Worm (Caenorhabditis elegans) whole organism, L2 larva: ENCODE results near the gene nhl-2.

Experiments used
- F13H6.1 ChIP-seq: sonication (generic microtip); optimal IDR thresholded peaks from 2 replicates; lab custom pipeline; 2016; ENCODE audit warnings: missing genetic modification characterization, missing compliant biosample characterization
- R02D3.7 ChIP-seq: fragments of 150-350 bp; optimal IDR thresholded peaks from 2 replicates; lab custom pipeline; 2014; ENCODE audit warnings: missing biosample characterization, missing genetic modification characterization
- ZK546.5 ChIP-seq: sonication (generic microtip); optimal IDR thresholded peaks from 2 replicates; lab custom pipeline; 2017; ENCODE audit warnings: missing biosample characterization, missing genetic modification characterization
- ama-1 ChIP-seq: fragments of 150-350 bp; optimal IDR thresholded peaks from 2 replicates; lab custom pipeline; 2018; ENCODE audit warnings: inconsistent platforms
- ceh-82 ChIP-seq: fragments of 150-350 bp; optimal IDR thresholded peaks from 2 replicates; lab custom pipeline; 2014; ENCODE audit warnings: missing biosample characterization, missing genetic modification characterization
- crh-2 ChIP-seq: sonication (generic microtip); optimal IDR thresholded peaks from 2 replicates; lab custom pipeline; 2017; ENCODE audit warnings: missing biosample characterization, missing genetic modification characterization
- dmd-4 ChIP-seq: sonication (generic microtip); optimal IDR thresholded peaks from 2 replicates; lab custom pipeline; 2017; ENCODE audit warnings: missing biosample characterization, missing genetic modification characterization
- egl-27 ChIP-seq: sonication (generic microtip); optimal IDR thresholded peaks from 3 replicates; lab custom pipeline; 2017; ENCODE audit warnings: missing biosample characterization, missing genetic modification reagents, missing genetic modification characterization
- elt-3 ChIP-seq: sonication (generic microtip); optimal IDR thresholded peaks from 2 replicates; lab custom pipeline; 2017; ENCODE audit warnings: missing biosample characterization, missing genetic modification characterization
- gmeb-1 ChIP-seq: fragments of 150-350 bp; optimal IDR thresholded peaks from 2 replicates; lab custom pipeline; 2014; ENCODE audit warnings: missing biosample characterization, missing genetic modification characterization
- lin-13 ChIP-seq: fragments of 150-350 bp; optimal IDR thresholded peaks from 2 replicates; lab custom pipeline; 2014; ENCODE audit warnings: missing biosample characterization, missing genetic modification reagents, missing genetic modification characterization
- lin-39 ChIP-seq: fragments of 150-350 bp; optimal IDR thresholded peaks from 2 replicates; lab custom pipeline; 2014; ENCODE audit warnings: missing biosample characterization, missing genetic modification reagents, missing genetic modification characterization
- lsy-2 ChIP-seq, 2 experiments: fragments of 150-350 bp in 1 of 2; sonication (generic microtip) in 1 of 2; optimal IDR thresholded peaks; 2 replicates each; lab custom pipeline; 2014 to 2017; ENCODE audit warnings: missing biosample characterization in 2 of 2, missing genetic modification characterization in 2 of 2
- mbf-1 ChIP-seq: sonication (generic microtip); optimal IDR thresholded peaks from 2 replicates; lab custom pipeline; 2017; ENCODE audit warnings: missing biosample characterization, missing genetic modification characterization
- mdl-1 ChIP-seq, 2 experiments: fragments of 150-350 bp in 1 of 2; sonication (generic microtip) in 1 of 2; optimal IDR thresholded peaks; 2 replicates each; lab custom pipeline; 2017; ENCODE audit warnings: missing biosample characterization in 2 of 2, missing genetic modification characterization in 2 of 2
- nhr-10 ChIP-seq: sonication (generic microtip); optimal IDR thresholded peaks from 2 replicates; lab custom pipeline; 2017; ENCODE audit warnings: missing biosample characterization, missing genetic modification characterization
- nhr-11 ChIP-seq: fragments of 150-350 bp; optimal IDR thresholded peaks from 2 replicates; lab custom pipeline; 2014; ENCODE audit warnings: missing biosample characterization, missing genetic modification characterization
- nhr-12 ChIP-seq: fragments of 150-350 bp; optimal IDR thresholded peaks from 2 replicates; lab custom pipeline; 2014; ENCODE audit warnings: missing biosample characterization, missing genetic modification characterization
- nhr-129 ChIP-seq: fragments of 150-350 bp; optimal IDR thresholded peaks from 2 replicates; lab custom pipeline; 2014; ENCODE audit warnings: missing biosample characterization, missing genetic modification characterization
- nhr-21 ChIP-seq: fragments of 150-350 bp; optimal IDR thresholded peaks from 2 replicates; lab custom pipeline; 2014; ENCODE audit warnings: missing biosample characterization, missing genetic modification characterization
- nhr-23 ChIP-seq: fragments of 150-350 bp; optimal IDR thresholded peaks from 2 replicates; lab custom pipeline; 2014; ENCODE audit warnings: missing biosample characterization, missing genetic modification reagents, missing genetic modification characterization
- nhr-237 ChIP-seq: fragments of 150-350 bp; optimal IDR thresholded peaks from 2 replicates; lab custom pipeline; 2014; ENCODE audit warnings: missing biosample characterization, missing genetic modification characterization
- nhr-6 ChIP-seq: fragments of 150-350 bp; optimal IDR thresholded peaks from 2 replicates; lab custom pipeline; 2014; ENCODE audit warnings: missing biosample characterization, missing genetic modification characterization
- sem-4 ChIP-seq: fragments of 150-350 bp; optimal IDR thresholded peaks from 2 replicates; lab custom pipeline; 2014; ENCODE audit warnings: missing biosample characterization, missing genetic modification reagents, missing genetic modification characterization
- skn-1 ChIP-seq: sonication (generic microtip); optimal IDR thresholded peaks from 2 replicates; lab custom pipeline; 2017; ENCODE audit warnings: missing biosample characterization, missing genetic modification characterization
- sma-3 ChIP-seq: sonication (generic microtip); optimal IDR thresholded peaks from 2 replicates; lab custom pipeline; 2016; ENCODE audit warnings: missing genetic modification reagents, missing genetic modification characterization, missing compliant biosample characterization
- sma-9 ChIP-seq, 2 experiments: fragments of 150-350 bp in 1 of 2; sonication (generic microtip) in 1 of 2; optimal IDR thresholded peaks; 2 replicates each; lab custom pipeline; 2014 to 2016; ENCODE audit warnings: missing genetic modification characterization in 2 of 2, mild to moderate bottlenecking in 1 of 2, missing biosample characterization in 1 of 2, missing compliant biosample characterization in 1 of 2, missing genetic modification reagents in 1 of 2, moderate library complexity in 1 of 2
- snpc-4 ChIP-seq: fragments of 150-350 bp; optimal IDR thresholded peaks from 2 replicates; lab custom pipeline; 2014; ENCODE audit warnings: missing biosample characterization, missing genetic modification characterization
- unc-55 ChIP-seq: fragments of 150-350 bp; sonication (generic microtip); optimal IDR thresholded peaks from 3 replicates; lab custom pipeline; 2014; ENCODE audit warnings: missing biosample characterization, missing genetic modification reagents, missing genetic modification characterization
- ztf-1 ChIP-seq: fragments of 200-800 bp; sonication (Bioruptor generic); conservative IDR thresholded peaks from 2 replicates; pipeline ENCODE4 v1.3.6; 2022; ENCODE audit warnings: missing genetic modification characterization, missing compliant biosample characterization
- ztf-11 ChIP-seq: sonication (generic microtip); optimal IDR thresholded peaks from 2 replicates; lab custom pipeline; 2017; ENCODE audit warnings: missing biosample characterization, missing genetic modification characterization
- ztf-4 ChIP-seq: fragments of 150-350 bp; optimal IDR thresholded peaks from 2 replicates; lab custom pipeline; 2014; ENCODE audit warnings: missing biosample characterization, missing genetic modification characterization

Gene nhl-2

DNA sequence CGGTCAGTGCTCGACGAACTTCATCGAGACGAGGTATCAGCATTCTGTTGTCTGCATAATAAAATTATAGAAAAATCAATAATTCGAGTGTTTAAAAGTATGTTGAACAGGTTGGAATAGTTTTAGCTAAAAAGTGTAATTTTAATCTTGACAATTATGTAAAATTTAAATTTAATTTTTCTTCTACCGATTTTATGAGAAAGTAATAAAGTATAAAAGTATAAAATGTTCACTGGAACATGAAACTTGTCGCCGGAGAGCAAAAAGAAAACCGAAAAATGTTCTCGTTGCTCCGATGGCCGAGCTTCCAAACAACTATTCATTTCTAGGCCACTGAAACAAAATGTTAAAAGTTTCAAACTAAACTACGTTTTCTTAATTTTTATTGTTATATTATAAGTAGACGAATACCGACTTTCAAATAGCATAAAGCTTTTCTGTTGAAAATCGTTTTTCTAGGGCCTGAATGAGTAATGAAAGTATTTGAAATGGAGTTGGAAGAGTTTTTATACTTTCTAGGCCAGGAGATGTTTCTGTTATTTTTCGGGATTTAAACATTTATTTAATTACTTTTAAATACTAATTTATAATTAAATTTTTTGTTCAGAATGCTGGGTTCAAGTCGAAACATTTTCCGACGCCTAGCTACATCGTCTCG, 37.0 kb downstream of the nhl-2 start, which contains the start of the genes C35D10.10 and C35D10.5:
Gene C35D10.10, minus strand, starts transcription at position 51 of the 658 bp plus-strand sequence.
Gene C35D10.5, plus strand, starts transcription at position 608 of the 658 bp plus-strand sequence.
- no peak for TF ChIP-seq skn-1 (tag; lab: Kevin White, UChicago)
- peak; percentile 33 for TF ChIP-seq unc-55
- TF ChIP-seq, all 48 proteins: peak for 1

DNA sequence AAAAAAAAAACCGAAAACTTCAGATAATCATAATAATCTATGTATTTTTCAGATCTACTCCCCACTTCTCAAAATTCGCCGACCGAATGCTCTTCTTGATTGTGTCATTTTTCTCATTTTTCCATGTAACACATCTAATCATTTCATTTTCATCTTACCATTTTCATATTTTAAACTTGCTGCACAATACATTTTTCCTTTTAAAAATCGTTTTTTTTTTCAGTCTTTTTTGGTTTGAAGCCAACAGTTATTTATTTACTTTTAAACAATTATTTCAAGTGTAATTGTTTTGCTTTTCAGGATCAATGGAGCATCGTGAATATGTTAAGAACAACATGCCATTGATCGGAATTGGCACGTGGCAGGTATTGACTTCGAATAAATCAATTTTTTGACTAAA, 39.8 kb downstream of the nhl-2 start, which contains the start of gene C35D10.6:
Gene C35D10.6, plus strand, starts transcription at position 301 of the 400 bp plus-strand sequence.
- no peak for TF ChIP-seq lin-39 (tag; lab: Kevin White, UChicago)
- no peak for TF ChIP-seq ama-1 (lab: Kevin White, UChicago)
- TF ChIP-seq lin-13 (GFP tag; lab: Kevin White, UChicago) = no peak
- no peak for TF ChIP-seq ztf-4 (tag; lab: Kevin White, UChicago)
- TF ChIP-seq nhr-10 (tag; lab: Kevin White, UChicago) = no peak
- TF ChIP-seq nhr-23 (tag; lab: Kevin White, UChicago) = no peak
- TF ChIP-seq snpc-4 (tag; lab: Kevin White, UChicago) = no peak
- TF ChIP-seq, all 48 proteins: peak for 0

DNA sequence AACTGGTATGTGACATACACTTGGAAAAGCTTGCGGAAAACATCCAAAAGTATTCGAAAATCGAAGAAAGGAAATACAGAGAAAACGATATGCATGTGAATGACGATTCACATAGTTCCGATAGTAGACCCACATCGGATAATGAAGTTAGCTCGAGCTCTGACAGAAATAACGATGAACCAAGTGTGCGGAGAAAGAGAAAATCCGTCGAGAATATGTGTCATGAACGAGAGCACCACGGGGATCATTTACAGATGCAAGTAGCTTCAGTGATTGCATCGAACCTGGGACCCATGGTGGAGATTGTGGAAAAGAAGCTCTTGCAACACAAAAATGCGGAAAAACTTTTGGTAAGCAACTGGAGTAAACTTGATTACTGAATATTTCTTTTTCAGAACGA, 41.9 kb downstream of the nhl-2 start:
- TF ChIP-seq nhr-6 (tag; lab: Kevin White, UChicago) = no peak
- TF ChIP-seq lin-13 (GFP tag; lab: Kevin White, UChicago) = no peak
- no peak for TF ChIP-seq ztf-11 (tag; lab: Kevin White, UChicago)
- TF ChIP-seq dmd-4 (tag; lab: Kevin White, UChicago) = no peak
- no peak for TF ChIP-seq sma-9 (GFP tag; optimal IDR thresholded peaks at IDR 0.05; lab: Kevin White, UChicago)
- no peak for TF ChIP-seq sma-9 (tag; optimal IDR thresholded peaks at IDR 0.05; lab: Kevin White, UChicago)
- no peak for TF ChIP-seq nhr-11
- TF ChIP-seq nhr-21 (tag; lab: Kevin White, UChicago) = no peak
- no peak for TF ChIP-seq mbf-1 (tag; lab: Kevin White, UChicago)
- TF ChIP-seq nhr-129 (tag; lab: Kevin White, UChicago) = no peak
- TF ChIP-seq ztf-1 (GFP tag; lab: Robert Waterston, UW) = no peak
- TF ChIP-seq, all 48 proteins: peak for 0

DNA sequence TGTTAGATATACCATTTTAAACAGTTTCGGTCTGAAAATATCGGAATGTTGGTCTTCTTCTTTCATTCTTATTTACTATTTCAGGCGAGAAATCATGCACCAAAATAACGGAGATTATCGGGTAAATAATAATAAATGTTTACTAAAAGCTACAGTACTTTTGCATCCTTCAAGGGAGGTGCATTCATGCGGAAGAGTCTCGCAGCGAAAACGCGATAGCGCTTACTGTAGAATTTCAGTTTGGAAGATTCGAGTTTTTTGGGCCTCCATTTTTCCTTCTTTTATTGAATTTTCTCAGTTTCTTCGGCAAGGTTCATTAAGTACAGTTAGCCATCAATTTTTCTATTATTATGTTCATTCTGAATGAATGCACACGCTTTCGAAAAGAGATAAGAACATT, 42.8 kb downstream of the nhl-2 start, which contains the start of gene C35D10.7:
Gene C35D10.7, plus strand, starts transcription at position 85 of the 400 bp plus-strand sequence.
- no peak for TF ChIP-seq sem-4
- TF ChIP-seq ama-1 (lab: Kevin White, UChicago) = no peak
- no peak for TF ChIP-seq egl-27 (tag; lab: Kevin White, UChicago)
- TF ChIP-seq sma-3 (GFP tag; lab: Kevin White, UChicago) = no peak
- TF ChIP-seq nhr-12 = no peak

DNA sequence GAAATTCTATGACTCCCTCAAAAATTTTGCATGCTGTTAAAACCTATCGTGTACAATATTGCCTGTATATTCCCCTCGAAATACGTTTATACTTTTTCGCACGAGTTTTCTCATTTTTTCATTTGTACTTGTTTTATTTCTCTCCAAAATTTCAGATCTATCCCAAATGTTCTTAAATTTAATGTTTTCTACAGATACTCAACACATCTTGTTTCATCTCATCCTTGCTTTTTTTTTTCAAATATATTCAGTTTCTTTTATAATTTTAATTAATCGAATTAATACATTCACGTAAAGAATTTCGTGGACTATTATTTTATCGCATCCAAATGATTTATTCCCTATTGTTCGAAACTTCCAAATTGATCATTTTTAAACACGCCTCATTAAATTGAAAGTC, 44.0 kb downstream of the nhl-2 start, which contains the start of gene C35D10.8:
Gene C35D10.8, plus strand, starts transcription at position 301 of the 400 bp plus-strand sequence.
- TF ChIP-seq crh-2 (tag; lab: Kevin White, UChicago) = no peak
- no peak for TF ChIP-seq nhr-12
- TF ChIP-seq mdl-1 (tag; optimal IDR thresholded peaks at IDR 0.05; lab: Kevin White, UChicago) = no peak
- TF ChIP-seq F13H6.1 (tag; lab: Kevin White, UChicago) = no peak
- no peak for TF ChIP-seq gmeb-1 (tag; lab: Kevin White, UChicago)
- TF ChIP-seq ceh-82 (tag; lab: Kevin White, UChicago) = no peak
- no peak for TF ChIP-seq elt-3 (tag; lab: Kevin White, UChicago)
- TF ChIP-seq lsy-2 (tag; optimal IDR thresholded peaks at IDR 0.05; lab: Kevin White, UChicago) = no peak
- no peak for TF ChIP-seq nhr-21 (tag; lab: Kevin White, UChicago)
- TF ChIP-seq R02D3.7 (tag; lab: Kevin White, UChicago) = no peak
- TF ChIP-seq mbf-1 (tag; lab: Kevin White, UChicago) = no peak
- TF ChIP-seq nhr-237 (tag; lab: Kevin White, UChicago) = no peak
- TF ChIP-seq ZK546.5 = no peak
- TF ChIP-seq lin-13 (GFP tag; lab: Kevin White, UChicago) = no peak
- no peak for TF ChIP-seq nhr-11
- TF ChIP-seq nhr-23 (tag; lab: Kevin White, UChicago) = no peak
- no peak for TF ChIP-seq dmd-4 (tag; lab: Kevin White, UChicago)
- TF ChIP-seq, all 48 proteins: peak for 0
